Worm (Caenorhabditis elegans) whole organism, early embryonic: ENCODE results near the gene sng-1.

ENCODE experiments used
- B0310.2 ChIP-seq: sonication (generic microtip); optimal IDR thresholded peaks from 2 replicates; lab custom pipeline; 2016; ENCODE audit warnings: mild to moderate bottlenecking, missing genetic modification characterization, missing compliant biosample characterization
- ama-1 ChIP-seq: fragments of 150-350 bp; optimal IDR thresholded peaks from 2 replicates; lab custom pipeline; 2014
- ceh-36 ChIP-seq: sonication (generic microtip); optimal IDR thresholded peaks from 2 replicates; lab custom pipeline; 2016; ENCODE audit warnings: missing genetic modification characterization, inconsistent platforms, missing compliant biosample characterization
- flt-1 ChIP-seq: fragments of 200-800 bp; sonication (Bioruptor generic); IDR thresholded peaks from 2 replicates; pipeline ENCODE4 v1.3.6; 2022; ENCODE audit warnings: missing genetic modification characterization, missing compliant biosample characterization
- hmbx-1 ChIP-seq: sonication (generic microtip); optimal IDR thresholded peaks from 2 replicates; lab custom pipeline; 2016; ENCODE audit warnings: mild to moderate bottlenecking, missing genetic modification characterization, missing compliant biosample characterization
- hmg-4 ChIP-seq: fragments of 200-800 bp; sonication (Bioruptor generic); optimal IDR thresholded peaks from 2 replicates; lab custom pipeline; 2018; ENCODE audit warnings: mild to moderate bottlenecking, missing genetic modification characterization, missing compliant biosample characterization
- scrt-1 ChIP-seq: fragments of 200-800 bp; sonication (Bioruptor generic); IDR thresholded peaks from 2 replicates; pipeline ENCODE4 v1.3.6; 2022; ENCODE audit warnings: missing genetic modification characterization, missing compliant biosample characterization
- sea-1 ChIP-seq: fragments of 200-800 bp; sonication (Bioruptor generic); conservative IDR thresholded peaks from 2 replicates; pipeline ENCODE4 v1.3.6; 2022; ENCODE audit warnings: missing genetic modification characterization, missing compliant biosample characterization
- tbx-11 ChIP-seq: fragments of 200-800 bp; sonication (Bioruptor generic); IDR thresholded peaks from 2 replicates; pipeline ENCODE4 v1.3.6; 2022; ENCODE audit warnings: missing genetic modification characterization, missing compliant biosample characterization
- tbx-37 ChIP-seq: fragments of 200-800 bp; sonication (Bioruptor generic); conservative IDR thresholded peaks from 2 replicates; pipeline ENCODE4 v1.3.6; 2022; ENCODE audit warnings: missing genetic modification reagents, missing genetic modification characterization, missing compliant biosample characterization

DNA sequence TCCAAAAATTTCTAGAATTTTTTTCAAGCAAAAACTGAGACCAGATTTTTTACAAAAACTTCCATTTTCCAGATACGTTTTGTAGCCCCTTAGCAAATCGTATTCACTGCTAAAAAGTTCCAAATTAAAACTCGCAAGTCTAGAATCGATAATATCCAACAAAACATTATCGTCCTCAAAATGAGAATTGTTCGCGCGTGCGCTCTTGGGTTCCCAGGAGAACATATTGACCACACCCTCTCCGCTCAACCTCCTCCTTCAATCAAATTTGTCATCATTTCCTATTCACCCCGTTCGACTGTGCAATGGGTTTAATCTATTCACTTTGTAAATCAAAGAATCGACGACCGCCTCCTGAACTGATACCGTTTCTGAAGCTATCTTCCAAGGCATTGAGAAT lies 15.5 kb upstream of the sng-1 start:
- TF ChIP-seq ceh-36 = no peak
- no peak for TF ChIP-seq hmbx-1
- TF ChIP-seq sea-1 = no peak
- TF ChIP-seq ama-1 (lab: Kevin White, UChicago) = no peak
- TF ChIP-seq flt-1 (GFP tag; lab: Robert Waterston, UW) = no peak
- no peak for TF ChIP-seq tbx-37 (GFP tag; lab: Robert Waterston, UW)
- TF ChIP-seq tbx-11 (GFP tag; lab: Robert Waterston, UW) = no peak
- no peak for TF ChIP-seq hmg-4 (GFP tag; lab: Kevin White, UChicago)
- no peak for TF ChIP-seq scrt-1 (GFP tag; lab: Robert Waterston, UW)
- no peak for TF ChIP-seq B0310.2 (tag; lab: Kevin White, UChicago)
